Worm (Caenorhabditis elegans) whole organism, L1 larva: ENCODE data around the gene F27D9.13.

Experiments used
- ama-1 ChIP-seq: fragments of 150-350 bp; optimal IDR thresholded peaks from 2 replicates; lab custom pipeline; 2014
- ceh-82 ChIP-seq, 3 experiments: fragments of 150-350 bp in 1 of 3; sonication (generic microtip) in 2 of 3; optimal IDR thresholded peaks; 2 replicates each; lab custom pipeline; 2014 to 2017; ENCODE audit warnings: missing biosample characterization in 3 of 3, missing genetic modification characterization in 3 of 3

- TF ChIP-seq ama-1 (lab: Kevin White, UChicago): no peak
- TF ChIP-seq ceh-82 (tag; optimal IDR thresholded peaks at IDR 0.05; lab: Kevin White, UChicago): no peak
These were observed 45.6 kb upstream of the F27D9.13 start for ce11 chrX:7712887-7713286.
